Worm (Caenorhabditis elegans) whole organism, early embryonic: ENCODE results near the gene C05E7.3.

Experiments
- F13C5.2 ChIP-seq: sonication (generic microtip); optimal IDR thresholded peaks from 2 replicates; lab custom pipeline; 2017; ENCODE audit warnings: mild to moderate bottlenecking, missing genetic modification characterization, inconsistent platforms, missing compliant biosample characterization
- ama-1 ChIP-seq: fragments of 150-350 bp; optimal IDR thresholded peaks from 2 replicates; lab custom pipeline; 2014
- ceh-13 ChIP-seq: fragments of 200-800 bp; sonication (Bioruptor generic); optimal IDR thresholded peaks from 2 replicates; lab custom pipeline; 2018; ENCODE audit warnings: mild to moderate bottlenecking, missing genetic modification characterization, missing compliant biosample characterization
- ets-7 ChIP-seq: sonication (generic microtip); optimal IDR thresholded peaks from 2 replicates; lab custom pipeline; 2016; ENCODE audit warnings: missing genotype, missing genetic modification characterization, missing compliant biosample characterization
- hmbx-1 ChIP-seq: sonication (generic microtip); optimal IDR thresholded peaks from 2 replicates; lab custom pipeline; 2016; ENCODE audit warnings: mild to moderate bottlenecking, missing genetic modification characterization, missing compliant biosample characterization
- hnd-1 ChIP-seq: sonication (generic microtip); optimal IDR thresholded peaks from 2 replicates; lab custom pipeline; 2016; ENCODE audit warnings: missing genetic modification characterization, missing compliant biosample characterization
- scrt-1 ChIP-seq: fragments of 200-800 bp; sonication (Bioruptor generic); IDR thresholded peaks from 2 replicates; pipeline ENCODE4 v1.3.6; 2022; ENCODE audit warnings: missing genetic modification characterization, missing compliant biosample characterization
- sea-1 ChIP-seq: fragments of 200-800 bp; sonication (Bioruptor generic); conservative IDR thresholded peaks from 2 replicates; pipeline ENCODE4 v1.3.6; 2022; ENCODE audit warnings: missing genetic modification characterization, missing compliant biosample characterization

DNA sequence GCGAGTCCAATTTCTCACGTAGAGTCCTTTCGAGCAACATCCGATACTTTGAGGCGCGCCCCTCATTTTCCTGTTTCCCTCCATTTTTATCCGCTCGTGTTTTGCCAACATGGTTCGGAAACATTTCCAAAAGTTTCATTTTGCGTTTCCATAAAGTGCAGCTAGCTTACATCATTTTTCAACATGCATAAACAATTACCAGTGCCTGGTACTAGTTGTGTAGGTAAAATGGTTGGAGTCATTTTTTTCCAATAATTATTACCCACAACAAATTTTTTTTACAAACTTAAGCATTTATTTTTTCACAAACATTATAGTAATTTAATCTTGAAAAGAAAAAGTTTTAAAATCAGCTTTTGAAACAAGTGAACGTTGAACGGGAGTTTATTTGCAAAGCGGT, 37.7 kb downstream of the C05E7.3 start:
- TF ChIP-seq ama-1 (no peak), ceh-13 (no peak), F13C5.2 (no peak), ets-7 (no peak), sea-1 (GFP tag; lab: Robert Waterston, UW) (no peak), hnd-1 (tag; lab: Kevin White, UChicago) (no peak), scrt-1 (GFP tag; lab: Robert Waterston, UW) (no peak), hmbx-1 (tag; lab: Kevin White, UChicago) (no peak)
